Worm (Caenorhabditis elegans) whole organism, L2 larva: ENCODE results near the gene Y46G5A.28.

Source experiments
- elt-1 ChIP-seq: fragments of 150-350 bp; optimal IDR thresholded peaks from 2 replicates; lab custom pipeline; 2014; ENCODE audit warnings: missing biosample characterization, missing genetic modification characterization
- ztf-11 ChIP-seq: sonication (generic microtip); optimal IDR thresholded peaks from 2 replicates; lab custom pipeline; 2017; ENCODE audit warnings: missing biosample characterization, missing genetic modification characterization

DNA sequence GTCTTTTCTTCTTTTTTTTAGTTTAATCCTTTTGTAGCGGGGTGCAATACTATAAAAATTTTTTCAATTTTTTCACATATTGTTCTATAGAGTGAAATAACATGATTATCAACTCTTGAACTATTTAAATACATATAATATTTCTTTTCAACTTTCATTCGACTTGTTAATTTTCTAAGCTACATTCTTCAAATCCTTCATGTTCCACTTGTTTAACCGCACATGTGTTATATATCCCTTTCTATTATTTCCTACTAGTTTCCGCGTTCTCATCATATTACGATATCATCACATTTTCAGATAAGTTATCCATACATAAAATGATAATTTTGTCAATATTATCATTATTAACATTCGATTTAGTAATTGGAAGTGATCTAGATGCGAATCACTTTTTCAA lies 5.7 kb downstream of the Y46G5A.28 start, which contains the start of gene Y46G5A.29:
- no peak for TF ChIP-seq ztf-11 (tag; lab: Kevin White, UChicago)
- no peak for TF ChIP-seq elt-1 (tag; lab: Kevin White, UChicago)
